Worm (Caenorhabditis elegans): ENCODE measurements around the gene sel-9.
A peak's percentile ranks its signal among the peaks of the same experiment; 100 is the strongest.

The sel-9 gene

ce11 chrV:8304461-8305195 is 2.2 kb upstream of the sel-9 start, which contains the start of gene W02D7.11:
Gene W02D7.11 (minus strand): TSS chrV:8304511.
- TF ChIP-seq fkh-6 (tag; optimal IDR thresholded peaks at IDR 0.05) (no peak), pat-9 (tag; optimal IDR thresholded peaks at IDR 0.05) (no peak), ceh-34 (tag; optimal IDR thresholded peaks at IDR 0.05) (no peak), elt-4 (tag; optimal IDR thresholded peaks at IDR 0.05) (no peak), ceh-24 (tag; optimal IDR thresholded peaks at IDR 0.05) (no peak), che-1 (tag; optimal IDR thresholded peaks at IDR 0.05) (no peak), ztf-16 (tag; optimal IDR thresholded peaks at IDR 0.05) (no peak)

ce11 chrV:8300935-8301535 is 1.3 kb downstream of the sel-9 start, which contains the start of gene W02D7.6:
Gene W02D7.6 (minus strand): TSS chrV:8301507.
- TF ChIP-seq ama-1 (optimal IDR thresholded peaks at IDR 0.05) (peak; percentile 19), ceh-48 (tag; optimal IDR thresholded peaks at IDR 0.05) (peak; percentile 52), ceh-2 (tag; optimal IDR thresholded peaks at IDR 0.05) (no peak)

- TF ChIP-seq ztf-16 (tag; optimal IDR thresholded peaks at IDR 0.05) (no peak), gmeb-2 (tag; optimal IDR thresholded peaks at IDR 0.05) (no peak), pha-4 (tag; optimal IDR thresholded peaks at IDR 0.05) (no peak), rnt-1 (tag; optimal IDR thresholded peaks at IDR 0.05) (no peak), fkh-10 (GFP tag; optimal IDR thresholded peaks at IDR 0.05) (no peak), hlh-30 (tag; optimal IDR thresholded peaks at IDR 0.05; ENCODE audit: insufficient read depth) (no peak), ceh-18 (tag; optimal IDR thresholded peaks at IDR 0.05) (no peak), pat-9 (tag; optimal IDR thresholded peaks at IDR 0.05) (no peak)
Measured at ce11 chrV:8299191-8299854, 3.1 kb downstream of the sel-9 start, which contains the start of gene W02D7.5. Gene W02D7.5 (minus strand): TSS chrV:8299241.

ce11 chrV:8297504-8297903 is 4.9 kb downstream of the sel-9 start, which contains the start of gene W02D7.4:
Gene W02D7.4 (minus strand): TSS chrV:8297604.
- TF ChIP-seq pros-1 (tag; optimal IDR thresholded peaks at IDR 0.05) (no peak), zip-5 (tag; optimal IDR thresholded peaks at IDR 0.05) (no peak), nhr-11 (tag; optimal IDR thresholded peaks at IDR 0.05) (no peak), pha-4 (tag; optimal IDR thresholded peaks at IDR 0.05) (no peak), T23F11.4 (GFP tag; optimal IDR thresholded peaks at IDR 0.05) (no peak), ama-1 (optimal IDR thresholded peaks at IDR 0.05) (no peak), ceh-48 (tag; optimal IDR thresholded peaks at IDR 0.05) (no peak), lim-6 (tag; optimal IDR thresholded peaks at IDR 0.05) (no peak), ttx-3 (tag; optimal IDR thresholded peaks at IDR 0.05) (no peak), hlh-6 (tag; optimal IDR thresholded peaks at IDR 0.05) (no peak), Y22D7AL.16 (tag; optimal IDR thresholded peaks at IDR 0.05) (no peak), che-1 (tag; optimal IDR thresholded peaks at IDR 0.05) (no peak), unc-42 (tag; optimal IDR thresholded peaks at IDR 0.05) (no peak), unc-86 (tag; optimal IDR thresholded peaks at IDR 0.05) (no peak)

ce11 chrV:8295866-8296265 is 6.5 kb downstream of the sel-9 start, which contains the start of gene smex-1:
Gene smex-1 (minus strand): TSS chrV:8295966.
- TF ChIP-seq K09A11.1 (tag; optimal IDR thresholded peaks at IDR 0.05; ENCODE audit: insufficient read depth) (no peak), pqm-1 (tag; optimal IDR thresholded peaks at IDR 0.05) (no peak), ceh-24 (tag; optimal IDR thresholded peaks at IDR 0.05) (no peak)

- no peak for TF ChIP-seq ceh-9 (tag; optimal IDR thresholded peaks at IDR 0.05)
- no peak for TF ChIP-seq eyg-1 (tag; optimal IDR thresholded peaks at IDR 0.05)
- no peak for TF ChIP-seq ceh-18 (tag; optimal IDR thresholded peaks at IDR 0.05)
- no peak for TF ChIP-seq pat-9 (tag; optimal IDR thresholded peaks at IDR 0.05)
- TF ChIP-seq ceh-24 (tag; optimal IDR thresholded peaks at IDR 0.05), result no peak
- no peak for TF ChIP-seq hlh-30 (tag; optimal IDR thresholded peaks at IDR 0.05; ENCODE audit: insufficient read depth)
- no peak for TF ChIP-seq pha-4 (tag; optimal IDR thresholded peaks at IDR 0.05)
- TF ChIP-seq ceh-45 (GFP tag; IDR thresholded peaks at IDR 0.05), result no peak
- no peak for TF ChIP-seq C08G9.2 (tag; optimal IDR thresholded peaks at IDR 0.05)
- TF ChIP-seq hlh-13 (GFP tag; optimal IDR thresholded peaks at IDR 0.05), result no peak
- no peak for TF ChIP-seq ztf-16 (tag; optimal IDR thresholded peaks at IDR 0.05)
- no peak for TF ChIP-seq nhr-11 (tag; optimal IDR thresholded peaks at IDR 0.05)
Measured at ce11 chrV:8291764-8292163, 10.6 kb downstream of the sel-9 start, which contains the start of gene srg-33. Gene srg-33 (plus strand): TSS chrV:8292064.

Measured in whole organism, late embryonic.